Worm (Caenorhabditis elegans): ENCODE data around the gene C50F7.5.

C50F7.5 gene

ce11 chrIV:7734173-7734572 is 7.7 kb downstream of the C50F7.5 start:
- no peak for TF ChIP-seq daf-16 (GFP tag; optimal IDR thresholded peaks at IDR 0.05)
- peak; percentile 93 for TF ChIP-seq daf-16 (tag; optimal IDR thresholded peaks at IDR 0.05)
- TF ChIP-seq snpc-4 (tag; optimal IDR thresholded peaks at IDR 0.05) = no peak
- no peak for TF ChIP-seq D1046.2 (GFP tag; IDR thresholded peaks at IDR 0.05)
- TF ChIP-seq nhr-111 (GFP tag; optimal IDR thresholded peaks at IDR 0.05) = no peak
- no peak for TF ChIP-seq tag-97 (GFP tag; IDR thresholded peaks at IDR 0.05)
- TF ChIP-seq zfp-3 (GFP tag; conservative IDR thresholded peaks at IDR 0.05) = no peak
- TF ChIP-seq hmg-1.1 (GFP tag; IDR thresholded peaks at IDR 0.05) = no peak

ce11 chrIV:7734619-7735018 is 8.1 kb downstream of the C50F7.5 start, which contains the start of gene clx-1:
Gene clx-1 (plus strand): TSS chrIV:7734648.
- TF ChIP-seq set-16 (GFP tag; IDR thresholded peaks at IDR 0.05) (peak; percentile 91), snpc-4 (tag; optimal IDR thresholded peaks at IDR 0.05) (no peak), lin-39 (tag; optimal IDR thresholded peaks at IDR 0.05) (no peak), snpc-1.2 (GFP tag; IDR thresholded peaks at IDR 0.05) (no peak)

ce11 chrIV:7736616-7737015 is 10.1 kb downstream of the C50F7.5 start:
- no peak for TF ChIP-seq snpc-4 (tag; optimal IDR thresholded peaks at IDR 0.05)

ce11 chrIV:7743539-7743938 is 17.0 kb downstream of the C50F7.5 start, which contains the start of gene npr-35:
Gene npr-35 (plus strand): TSS chrIV:7743839.
- TF ChIP-seq zip-11 (GFP tag; IDR thresholded peaks at IDR 0.05) (no peak), nhr-11 (tag; optimal IDR thresholded peaks at IDR 0.05) (no peak), unc-62 (GFP tag; optimal IDR thresholded peaks at IDR 0.05 in 1 of 2) (peak in 1 of 2 experiments; percentile 80), unc-62 (tag; optimal IDR thresholded peaks at IDR 0.05) (no peak), nhr-6 (tag; optimal IDR thresholded peaks at IDR 0.05) (no peak)

- no peak for TF ChIP-seq lin-1 (GFP tag; IDR thresholded peaks at IDR 0.05)
- no peak for TF ChIP-seq daf-16 (GFP tag; optimal IDR thresholded peaks at IDR 0.05)
- TF ChIP-seq daf-16 (tag; optimal IDR thresholded peaks at IDR 0.05) = peak; percentile 93
- TF ChIP-seq fkh-10 (GFP tag; optimal IDR thresholded peaks at IDR 0.05) = no peak
- no peak for TF ChIP-seq gei-8 (GFP tag; optimal IDR thresholded peaks at IDR 0.05)
- TF ChIP-seq saeg-2 (GFP tag; IDR thresholded peaks at IDR 0.05) = no peak
- TF ChIP-seq snpc-4 (tag; optimal IDR thresholded peaks at IDR 0.05) = no peak
- TF ChIP-seq lin-38 (GFP tag; IDR thresholded peaks at IDR 0.05) = no peak
- no peak for TF ChIP-seq nhr-10 (tag; optimal IDR thresholded peaks at IDR 0.05)
- TF ChIP-seq Y48G9A.11 (GFP tag; IDR thresholded peaks at IDR 0.05) = no peak
- no peak for TF ChIP-seq arid-1 (GFP tag; conservative IDR thresholded peaks at IDR 0.05)
- no peak for TF ChIP-seq lin-29 (GFP tag; IDR thresholded peaks at IDR 0.05)
- no peak for TF ChIP-seq lin-13 (GFP tag; optimal IDR thresholded peaks at IDR 0.05)
- no peak for TF ChIP-seq zip-11 (GFP tag; IDR thresholded peaks at IDR 0.05)
- no peak for TF ChIP-seq nhr-76 (tag; optimal IDR thresholded peaks at IDR 0.05)
- TF ChIP-seq nhr-41 (GFP tag; IDR thresholded peaks at IDR 0.05) = no peak
- TF ChIP-seq unc-62 (GFP tag; optimal IDR thresholded peaks at IDR 0.05 in 1 of 2) = peak in 1 of 2 experiments; percentile 26
- no peak for TF ChIP-seq unc-62 (tag; optimal IDR thresholded peaks at IDR 0.05)
- TF ChIP-seq mdl-1 (tag; optimal IDR thresholded peaks at IDR 0.05) = no peak
- TF ChIP-seq zfp-2 (tag; optimal IDR thresholded peaks at IDR 0.05) = no peak
- no peak for TF ChIP-seq daf-19 (GFP tag; conservative IDR thresholded peaks at IDR 0.05)
- no peak for TF ChIP-seq madf-9 (GFP tag; conservative IDR thresholded peaks at IDR 0.05)
- TF ChIP-seq set-16 (GFP tag; IDR thresholded peaks at IDR 0.05) = no peak
- no peak for TF ChIP-seq T26A8.4 (GFP tag; IDR thresholded peaks at IDR 0.05)
- peak; percentile 80 for TF ChIP-seq nhr-28 (tag; optimal IDR thresholded peaks at IDR 0.05)
- no peak for TF ChIP-seq ceh-44 (GFP tag; IDR thresholded peaks at IDR 0.05)
- peak; percentile 96 for TF ChIP-seq pqm-1 (tag; optimal IDR thresholded peaks at IDR 0.05)
- no peak for TF ChIP-seq cey-2 (tag; optimal IDR thresholded peaks at IDR 0.05; ENCODE audit: borderline replicate concordance, insufficient read depth)
- TF ChIP-seq ztf-7 (tag; optimal IDR thresholded peaks at IDR 0.05) = no peak
- TF ChIP-seq F26F4.8 (GFP tag; conservative IDR thresholded peaks at IDR 0.05) = no peak
- no peak for TF ChIP-seq lir-3 (tag; optimal IDR thresholded peaks at IDR 0.05)
- TF ChIP-seq dmd-6 (GFP tag; IDR thresholded peaks at IDR 0.05) = peak; percentile 7; the same call in 1 of the 2 replicates
- no peak for TF ChIP-seq R02D3.7 (tag; optimal IDR thresholded peaks at IDR 0.05)
- no peak for TF ChIP-seq F10B5.3 (tag; optimal IDR thresholded peaks at IDR 0.05)
These were observed 21.3 kb downstream of the C50F7.5 start, which contains the start of gene klo-1 for ce11 chrIV:7747838-7748237. Gene klo-1 (minus strand): TSS chrIV:7748225.

All from whole organism, L4 larva.